Worm (Caenorhabditis elegans): ENCODE results near the gene fbxb-43.

DNA sequence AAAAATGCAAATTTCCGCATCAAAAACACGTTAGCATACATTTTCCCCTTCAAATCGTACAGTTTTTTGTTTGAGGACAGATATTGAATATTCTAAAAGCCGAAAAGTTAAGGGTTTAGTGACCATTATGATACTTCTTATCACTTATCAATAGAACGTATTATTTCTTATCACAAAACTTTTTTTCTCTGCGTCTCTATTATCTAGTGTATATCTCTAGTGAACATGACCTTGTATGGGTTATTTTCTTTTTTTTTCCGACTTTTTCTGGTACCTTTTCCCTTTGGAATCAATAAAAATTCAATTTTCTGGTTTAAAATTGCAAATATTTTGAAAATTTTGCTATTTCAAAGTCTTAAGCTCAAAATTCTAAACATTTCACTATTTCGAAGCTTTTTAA lies 32.4 kb upstream of the fbxb-43 start:
- TF ChIP-seq ZK546.5 (tag; optimal IDR thresholded peaks at IDR 0.05) (no peak), daf-12 (tag; optimal IDR thresholded peaks at IDR 0.05) (no peak), jun-1 (tag; optimal IDR thresholded peaks at IDR 0.05) (no peak), nhr-25 (tag; optimal IDR thresholded peaks at IDR 0.05) (no peak), nhr-43 (tag; optimal IDR thresholded peaks at IDR 0.05; ENCODE audit: poor library complexity, severe bottlenecking) (no peak), ceh-82 (tag; optimal IDR thresholded peaks at IDR 0.05) (no peak), unc-62 (GFP tag; optimal IDR thresholded peaks at IDR 0.05) (no peak), nhr-12 (tag; optimal IDR thresholded peaks at IDR 0.05) (no peak), ceh-16 (tag; optimal IDR thresholded peaks at IDR 0.05) (no peak), mdl-1 (tag; optimal IDR thresholded peaks at IDR 0.05) (no peak), skn-1 (tag; optimal IDR thresholded peaks at IDR 0.05) (no peak), nhr-11 (tag; optimal IDR thresholded peaks at IDR 0.05) (no peak), egl-5 (tag; optimal IDR thresholded peaks at IDR 0.05) (no peak)
